5 fruit fly cellular contexts compared by ENCODE assay signal in genomic region chr3R:15286024-15286692, dm6.
TF ChIP-seq lines count a peak whose summit lies in the region.

No protein-coding gene starts in this region.

- TF ChIP-seq CTCF in whole organism, embryonic (GFP tag; optimal IDR thresholded peaks at IDR 0.05; lab: Kevin White, UChicago) = peak; percentile 42

TF ChIP-seq in whole organism, adult, 20 proteins besides CTCF, POLR2A, EP300 and RAD21:
- TF ChIP-seq CG1620 (GFP tag; optimal IDR thresholded peaks at IDR 0.05; lab: Kevin White, UChicago) (no peak), CG5204 (GFP tag; optimal IDR thresholded peaks at IDR 0.05; lab: Kevin White, UChicago) (no peak), kay (GFP tag; lab: Kevin White, UChicago; ENCODE audit: borderline replicate concordance) (peak; percentile 44), cic (GFP tag; optimal IDR thresholded peaks at IDR 0.05; lab: Kevin White, UChicago) (no peak)

TF ChIP-seq in whole organism, embryonic, 481 proteins besides CTCF, POLR2A, EP300 and RAD21 (continues in another document):
- TF ChIP-seq grn (GFP tag; optimal IDR thresholded peaks at IDR 0.05; lab: Kevin White, UChicago) (peak; percentile 60), CG9817 (tag; optimal IDR thresholded peaks at IDR 0.05; lab: Kevin White, UChicago) (no peak), CG17829 (tag; optimal IDR thresholded peaks at IDR 0.05; lab: Kevin White, UChicago) (peak; percentile 24), Hand (GFP tag; optimal IDR thresholded peaks at IDR 0.05; lab: Kevin White, UChicago) (peak; percentile 25), Hsf (GFP tag; optimal IDR thresholded peaks at IDR 0.05; lab: Kevin White, UChicago) (no peak), seq (GFP tag; IDR thresholded peaks at IDR 0.05; lab: Robert Waterston, UW) (no peak), Myb (GFP tag; optimal IDR thresholded peaks at IDR 0.05; lab: Kevin White, UChicago) (peak; percentile 71), Dfd (GFP tag; optimal IDR thresholded peaks at IDR 0.05; lab: Kevin White, UChicago) (no peak), Fer3 (tag; optimal IDR thresholded peaks at IDR 0.05; lab: Kevin White, UChicago) (no peak), Adf1 (GFP tag; IDR thresholded peaks at IDR 0.05; lab: Robert Waterston, UW) (no peak), CG8944 (GFP tag; optimal IDR thresholded peaks at IDR 0.05; lab: Kevin White, UChicago) (peak; percentile 3), CG2889 (GFP tag; IDR thresholded peaks at IDR 0.05; lab: Robert Waterston, UW) (no peak), CG12659 (GFP tag; optimal IDR thresholded peaks at IDR 0.05; lab: Kevin White, UChicago) (peak; percentile 22), exex (tag; optimal IDR thresholded peaks at IDR 0.05; lab: Kevin White, UChicago) (peak; percentile 45), CG34376 (GFP tag; optimal IDR thresholded peaks at IDR 0.05; lab: Kevin White, UChicago) (peak; percentile 78), CG8089 (GFP tag; optimal IDR thresholded peaks at IDR 0.05; lab: Kevin White, UChicago) (no peak), eve (GFP tag; optimal IDR thresholded peaks at IDR 0.05; lab: Kevin White, UChicago) (peak in 1 of 2 experiments; percentile 64), dpn (GFP tag; optimal IDR thresholded peaks at IDR 0.05; lab: Kevin White, UChicago) (peak in 1 of 2 experiments; percentile 15), Scr (GFP tag; IDR thresholded peaks at IDR 0.05; lab: Robert Waterston, UW; ENCODE audit: partially characterized antibody) (no peak), sna (GFP tag; IDR thresholded peaks at IDR 0.05; lab: Robert Waterston, UW; ENCODE audit: partially characterized antibody) (no peak), kay (GFP tag; optimal IDR thresholded peaks at IDR 0.05; lab: Kevin White, UChicago) (peak; percentile 32), CG15696 (tag; optimal IDR thresholded peaks at IDR 0.05; lab: Kevin White, UChicago) (no peak)

TF ChIP-seq in whole organism, prepupa, 60 proteins besides CTCF, POLR2A, EP300 and RAD21:
- TF ChIP-seq CG10669 (GFP tag; optimal IDR thresholded peaks at IDR 0.05; lab: Kevin White, UChicago) = peak; percentile 40
- no peak for TF ChIP-seq CG6808 (GFP tag; optimal IDR thresholded peaks at IDR 0.05; lab: Kevin White, UChicago)
TF ChIP-seq in whole organism, prepupa: peak in this region for 1.

TF ChIP-seq in whole organism, pupa, 21 proteins besides CTCF, POLR2A, EP300 and RAD21:
- no peak for TF ChIP-seq CG8159 (tag; optimal IDR thresholded peaks at IDR 0.05; lab: Kevin White, UChicago)
- TF ChIP-seq D1 (tag; optimal IDR thresholded peaks at IDR 0.05; lab: Kevin White, UChicago) = peak; percentile 2
- no peak for TF ChIP-seq Pif1B (GFP tag; optimal IDR thresholded peaks at IDR 0.05; lab: Kevin White, UChicago)

TF ChIP-seq in whole organism, wandering third instar larva, 38 proteins besides CTCF, POLR2A, EP300 and RAD21:
- TF ChIP-seq usp (GFP tag; optimal IDR thresholded peaks at IDR 0.05; lab: Kevin White, UChicago) = no peak
- no peak for TF ChIP-seq N (GFP tag; optimal IDR thresholded peaks at IDR 0.05; lab: Kevin White, UChicago)
- peak in 1 of 2 experiments; percentile 51 for TF ChIP-seq dl (GFP tag; optimal IDR thresholded peaks at IDR 0.05; lab: Kevin White, UChicago; ENCODE audit: insufficient read depth in 1 of 2, partially characterized antibody in 2 of 2)
- peak; percentile 87 for TF ChIP-seq Dif (GFP tag; optimal IDR thresholded peaks at IDR 0.05; lab: Kevin White, UChicago; ENCODE audit: partially characterized antibody)
- no peak for TF ChIP-seq h (GFP tag; optimal IDR thresholded peaks at IDR 0.05; lab: Kevin White, UChicago)
- no peak for TF ChIP-seq lola (GFP tag; optimal IDR thresholded peaks at IDR 0.05; lab: Kevin White, UChicago)
- TF ChIP-seq brk (GFP tag; optimal IDR thresholded peaks at IDR 0.05; lab: Kevin White, UChicago) = no peak
- no peak for TF ChIP-seq CrebA (GFP tag; optimal IDR thresholded peaks at IDR 0.05; lab: Kevin White, UChicago; ENCODE audit: borderline replicate concordance)
- no peak for TF ChIP-seq Myc (optimal IDR thresholded peaks at IDR 0.05; lab: Kevin White, UChicago)
- no peak for TF ChIP-seq HLH106 (tag; optimal IDR thresholded peaks at IDR 0.05; lab: Kevin White, UChicago)
- peak; percentile 56 for TF ChIP-seq Vsx2 (GFP tag; optimal IDR thresholded peaks at IDR 0.05; lab: Kevin White, UChicago; ENCODE audit: partially characterized antibody)
- no peak for TF ChIP-seq woc (GFP tag; optimal IDR thresholded peaks at IDR 0.05; lab: Kevin White, UChicago)
- no peak for TF ChIP-seq OdsH (GFP tag; optimal IDR thresholded peaks at IDR 0.05; lab: Kevin White, UChicago)
- TF ChIP-seq Sp1 (GFP tag; optimal IDR thresholded peaks at IDR 0.05; lab: Kevin White, UChicago) = no peak
- no peak for TF ChIP-seq Hr78 (GFP tag; optimal IDR thresholded peaks at IDR 0.05; lab: Kevin White, UChicago)
- TF ChIP-seq rgr (GFP tag; optimal IDR thresholded peaks at IDR 0.05; lab: Kevin White, UChicago) = peak; percentile 7
- TF ChIP-seq Dfd (GFP tag; optimal IDR thresholded peaks at IDR 0.05; lab: Kevin White, UChicago) = no peak
- TF ChIP-seq sv (GFP tag; optimal IDR thresholded peaks at IDR 0.05; lab: Kevin White, UChicago) = no peak
